Fruit fly (Drosophila melanogaster): ENCODE results near the gene okr.

Gene okr

dm6 chr2L:2958858-2959257, 33.7 kb downstream of the okr start (continued):
- TF ChIP-seq chinmo (GFP tag; IDR thresholded peaks at IDR 0.05; ENCODE audit: partially characterized antibody): 0 out of 4 replicates have a peak, but pooled peaks have one; percentile 40
- 0 out of 3 replicates have a peak, but pooled peaks have one; percentile 23 for TF ChIP-seq Doc3 (GFP tag; IDR thresholded peaks at IDR 0.05; ENCODE audit: partially characterized antibody)
- TF ChIP-seq fd64A (GFP tag; optimal IDR thresholded peaks at IDR 0.05): no peak
- TF ChIP-seq luna (GFP tag; optimal IDR thresholded peaks at IDR 0.05): no peak
- no peak for TF ChIP-seq pros (GFP tag; optimal IDR thresholded peaks at IDR 0.05)
- TF ChIP-seq dm (GFP tag; optimal IDR thresholded peaks at IDR 0.05): no peak
- no peak for TF ChIP-seq CG2120 (GFP tag; optimal IDR thresholded peaks at IDR 0.05)
- no peak for TF ChIP-seq gce (GFP tag; IDR thresholded peaks at IDR 0.05)
- peak; percentile 76 for TF ChIP-seq CG12769 (tag; optimal IDR thresholded peaks at IDR 0.05)
- no peak for TF ChIP-seq br (optimal IDR thresholded peaks at IDR 0.05)
- TF ChIP-seq vnd (GFP tag; IDR thresholded peaks at IDR 0.05; ENCODE audit: partially characterized antibody): no peak
- peak; percentile 82 for TF ChIP-seq Deaf1 (tag; optimal IDR thresholded peaks at IDR 0.05)
- no peak for TF ChIP-seq oc (tag; optimal IDR thresholded peaks at IDR 0.05)
- no peak for TF ChIP-seq CG8765 (GFP tag; IDR thresholded peaks at IDR 0.05)

dm6 chr2L:2957547-2958174, 34.9 kb downstream of the okr start:
- no peak for TF ChIP-seq CG13296 (GFP tag; optimal IDR thresholded peaks at IDR 0.05)
- no peak for TF ChIP-seq CG12236 (GFP tag; optimal IDR thresholded peaks at IDR 0.05)
- TF ChIP-seq Stat92E (GFP tag; optimal IDR thresholded peaks at IDR 0.05): no peak
- no peak for TF ChIP-seq Sry-β (GFP tag; optimal IDR thresholded peaks at IDR 0.05)
- peak; percentile 47; the same call in 1 of the 2 replicates for TF ChIP-seq peb (GFP tag; IDR thresholded peaks at IDR 0.05)
- no peak for TF ChIP-seq CG17568 (GFP tag; optimal IDR thresholded peaks at IDR 0.05)
- TF ChIP-seq CG7372 (GFP tag; IDR thresholded peaks at IDR 0.05): no peak
- peak; percentile 37 for TF ChIP-seq chn (GFP tag; optimal IDR thresholded peaks at IDR 0.05)
- TF ChIP-seq Gug (GFP tag; IDR thresholded peaks at IDR 0.05): peak; percentile 14; the same call in 2 of the 4 replicates
- no peak for TF ChIP-seq CG6854 (GFP tag; optimal IDR thresholded peaks at IDR 0.05)
- TF ChIP-seq abd-A (tag; optimal IDR thresholded peaks at IDR 0.05): no peak
- no peak for TF ChIP-seq CG9609 (GFP tag; optimal IDR thresholded peaks at IDR 0.05)
- no peak for TF ChIP-seq Hand (GFP tag; optimal IDR thresholded peaks at IDR 0.05)
- no peak for TF ChIP-seq zf30C (GFP tag; optimal IDR thresholded peaks at IDR 0.05)
- TF ChIP-seq Dek (tag; optimal IDR thresholded peaks at IDR 0.05): no peak
- no peak for TF ChIP-seq pfk (GFP tag; optimal IDR thresholded peaks at IDR 0.05)
- no peak for TF ChIP-seq MTF-1 (GFP tag; optimal IDR thresholded peaks at IDR 0.05; ENCODE audit: borderline replicate concordance)
- TF ChIP-seq CG3847 (GFP tag; IDR thresholded peaks at IDR 0.05): no peak
- no peak for TF ChIP-seq H2.0 (GFP tag; IDR thresholded peaks at IDR 0.05)
- TF ChIP-seq lmd (GFP tag; IDR thresholded peaks at IDR 0.05): peak; percentile 56
- peak; percentile 32 for TF ChIP-seq CG1602 (GFP tag; optimal IDR thresholded peaks at IDR 0.05)
- TF ChIP-seq CG13123 (GFP tag; optimal IDR thresholded peaks at IDR 0.05): no peak
- TF ChIP-seq PHDP (tag; optimal IDR thresholded peaks at IDR 0.05): no peak
- TF ChIP-seq CG7271 (tag; optimal IDR thresholded peaks at IDR 0.05): no peak
- no peak for TF ChIP-seq h (optimal IDR thresholded peaks at IDR 0.05)
- TF ChIP-seq CG6813 (GFP tag; optimal IDR thresholded peaks at IDR 0.05): no peak
- no peak for TF ChIP-seq ash1 (GFP tag; optimal IDR thresholded peaks at IDR 0.05)
- no peak for TF ChIP-seq unpg (GFP tag; optimal IDR thresholded peaks at IDR 0.05)
- no peak for TF ChIP-seq Oaz (GFP tag; IDR thresholded peaks at IDR 0.05)
- no peak for TF ChIP-seq CG31388 (GFP tag; optimal IDR thresholded peaks at IDR 0.05)
- TF ChIP-seq CG33213 (GFP tag; optimal IDR thresholded peaks at IDR 0.05): no peak
- no peak for TF ChIP-seq CG9876 (GFP tag; optimal IDR thresholded peaks at IDR 0.05)
- TF ChIP-seq twi (tag; optimal IDR thresholded peaks at IDR 0.05): no peak
- TF ChIP-seq lilli (GFP tag; optimal IDR thresholded peaks at IDR 0.05): no peak
- no peak for TF ChIP-seq sqz (GFP tag; optimal IDR thresholded peaks at IDR 0.05)
- no peak for TF ChIP-seq stwl (tag; optimal IDR thresholded peaks at IDR 0.05)
